Worm (Caenorhabditis elegans): Measurements from ENCODE around the gene M01B2.8.
"Not testable (repeated sequence)": the region's sequence is repeated elsewhere in the genome, so short reads cannot be mapped to it uniquely, and the experiment has no call there.

The M01B2.8 gene

DNA sequence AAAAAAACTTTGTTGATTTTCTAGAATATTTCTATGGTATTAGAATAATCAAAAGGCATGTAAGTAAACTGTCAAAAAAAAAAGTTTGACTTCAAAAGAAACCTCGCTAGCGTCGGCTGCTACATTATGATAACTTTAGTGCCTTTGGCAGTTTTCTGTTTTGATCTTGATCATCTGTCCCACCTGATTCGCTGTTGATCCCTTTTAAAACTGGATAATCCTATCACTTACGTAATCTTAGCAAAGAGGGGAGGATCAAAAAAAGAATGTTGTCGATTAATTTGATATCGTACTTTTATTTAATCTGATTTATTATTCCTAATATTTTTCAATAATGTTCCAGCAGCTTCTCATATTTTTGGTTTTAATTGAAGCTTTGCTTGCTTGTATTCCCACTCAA, at the start of gene M01B2.8:
Gene M01B2.8 (plus strand): TSS at position 301 of the 400 bp plus-strand sequence.
- no peak for TF ChIP-seq him-1 (tag; optimal IDR thresholded peaks at IDR 0.05)
- TF ChIP-seq W03F9.2 (tag; optimal IDR thresholded peaks at IDR 0.05), result no peak
- no peak for TF ChIP-seq dao-5 (tag; optimal IDR thresholded peaks at IDR 0.05)

DNA sequence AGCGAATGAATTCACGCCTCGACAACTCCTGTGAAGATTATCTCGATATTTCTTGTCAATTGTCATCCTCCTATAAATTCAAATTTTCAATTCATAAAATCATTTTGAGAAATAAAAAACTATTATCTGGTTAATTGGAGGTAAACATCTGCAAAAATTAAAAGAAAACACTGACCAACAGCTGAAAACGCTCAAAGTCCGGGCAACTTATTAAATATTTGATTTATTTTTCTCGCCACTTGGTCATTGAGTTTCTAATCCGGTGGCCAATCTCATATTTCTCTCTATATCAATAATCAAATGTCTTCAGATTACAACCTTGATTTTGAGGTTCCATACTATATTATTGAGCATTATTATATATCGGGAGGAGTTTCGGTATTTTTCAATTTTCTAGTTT, 48.1 kb upstream of the M01B2.8 start, which contains the start of gene sri-24:
Gene sri-24 (plus strand): TSS at position 301 of the 400 bp plus-strand sequence.
- TF ChIP-seq dao-5, W03F9.2, him-1 (tag; optimal IDR thresholded peaks at IDR 0.05): not testable (repeated sequence)

DNA sequence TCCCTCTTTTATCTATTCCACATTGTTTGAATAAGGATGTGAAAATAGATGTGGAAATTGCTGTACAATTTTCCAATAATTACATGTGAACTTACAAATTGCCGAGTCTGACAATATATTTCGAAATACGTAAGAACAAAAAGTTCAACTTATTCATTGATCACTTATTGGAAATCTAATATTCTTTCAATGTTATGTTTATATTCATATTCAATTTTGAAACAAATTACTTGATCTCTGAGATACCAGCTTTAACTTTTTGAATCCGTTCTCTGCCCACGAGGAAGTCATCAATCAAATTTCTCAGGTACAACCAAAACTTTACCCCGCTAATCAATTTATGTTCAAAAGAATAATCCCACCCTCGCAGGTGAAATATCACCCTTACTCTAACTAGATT, 44.8 kb upstream of the M01B2.8 start, which contains the start of gene sri-26:
Gene sri-26 (plus strand): TSS at position 301 of the 400 bp plus-strand sequence.
- not testable (repeated sequence) for TF ChIP-seq dao-5, W03F9.2, him-1 (tag; optimal IDR thresholded peaks at IDR 0.05)

DNA sequence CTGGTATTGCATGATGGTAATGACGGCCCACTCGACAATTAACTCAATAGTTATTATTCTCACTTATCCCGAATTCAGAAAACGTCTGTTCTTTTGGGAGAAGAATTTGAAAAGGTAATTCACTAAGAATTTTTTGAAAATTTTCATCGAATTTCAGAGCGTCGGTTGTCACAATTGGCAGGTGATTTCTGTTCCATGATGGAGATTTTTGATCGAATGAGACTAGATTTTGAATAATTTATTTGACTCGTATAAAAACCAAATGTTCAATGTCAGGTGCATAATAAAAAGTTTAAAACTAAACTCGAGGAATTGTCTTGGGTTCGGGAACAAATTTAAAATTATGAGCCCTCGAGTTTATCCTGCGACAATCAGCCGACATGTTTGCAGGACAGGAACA, 43.3 kb upstream of the M01B2.8 start, which contains the start of gene sri-25:
Gene sri-25 (plus strand): TSS at position 301 of the 400 bp plus-strand sequence.
- TF ChIP-seq dao-5 (tag; optimal IDR thresholded peaks at IDR 0.05) (no peak), him-1 (tag; optimal IDR thresholded peaks at IDR 0.05) (no peak), W03F9.2 (tag; optimal IDR thresholded peaks at IDR 0.05) (no peak)

DNA sequence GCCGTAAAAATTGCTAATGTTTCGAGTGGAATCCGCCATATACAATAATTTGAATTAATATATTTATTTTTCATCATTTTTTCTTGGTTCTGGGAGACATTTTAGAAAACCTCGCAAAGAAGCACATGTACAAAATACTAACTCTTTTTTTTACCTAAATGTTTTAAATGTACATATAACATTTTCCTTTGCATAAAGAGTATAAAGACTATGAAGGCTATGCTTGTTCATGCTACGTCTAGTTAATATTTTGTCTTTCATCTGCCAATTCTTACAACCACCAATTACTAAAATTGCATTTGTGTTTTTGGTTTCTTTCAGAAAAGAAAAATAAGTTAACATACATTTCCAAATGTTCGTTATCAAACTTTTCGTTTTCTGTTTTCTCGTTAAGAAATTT, 38.7 kb upstream of the M01B2.8 start, which contains the start of gene irld-25:
Gene irld-25 (plus strand): TSS at position 301 of the 400 bp plus-strand sequence.
- no peak for TF ChIP-seq W03F9.2 (tag; optimal IDR thresholded peaks at IDR 0.05)
- TF ChIP-seq dao-5 (tag; optimal IDR thresholded peaks at IDR 0.05), result no peak
- no peak for TF ChIP-seq him-1 (tag; optimal IDR thresholded peaks at IDR 0.05)

DNA sequence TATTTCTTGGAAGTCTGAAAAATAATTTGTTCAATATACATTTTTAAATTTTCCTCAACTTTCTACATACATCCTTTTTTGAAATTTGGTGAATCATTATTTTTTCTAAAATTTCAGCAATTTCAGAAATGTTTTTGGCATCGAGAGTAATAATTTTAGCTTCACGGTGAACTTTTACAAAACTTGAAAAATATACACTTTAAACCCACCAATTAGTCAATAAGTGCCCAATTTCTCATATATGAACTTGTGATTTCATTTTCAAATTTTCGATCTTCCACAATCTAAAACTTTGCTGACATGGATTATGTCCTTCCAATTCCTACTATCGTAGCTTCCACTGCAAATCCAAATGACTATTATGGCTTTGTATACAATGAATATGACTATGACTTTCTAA, 36.3 kb upstream of the M01B2.8 start, which contains the start of gene srw-24:
Gene srw-24 (plus strand): TSS at position 301 of the 400 bp plus-strand sequence.
- TF ChIP-seq him-1 (tag; optimal IDR thresholded peaks at IDR 0.05), result no peak
- no peak for TF ChIP-seq W03F9.2 (tag; optimal IDR thresholded peaks at IDR 0.05)
- TF ChIP-seq dao-5 (tag; optimal IDR thresholded peaks at IDR 0.05), result no peak

DNA sequence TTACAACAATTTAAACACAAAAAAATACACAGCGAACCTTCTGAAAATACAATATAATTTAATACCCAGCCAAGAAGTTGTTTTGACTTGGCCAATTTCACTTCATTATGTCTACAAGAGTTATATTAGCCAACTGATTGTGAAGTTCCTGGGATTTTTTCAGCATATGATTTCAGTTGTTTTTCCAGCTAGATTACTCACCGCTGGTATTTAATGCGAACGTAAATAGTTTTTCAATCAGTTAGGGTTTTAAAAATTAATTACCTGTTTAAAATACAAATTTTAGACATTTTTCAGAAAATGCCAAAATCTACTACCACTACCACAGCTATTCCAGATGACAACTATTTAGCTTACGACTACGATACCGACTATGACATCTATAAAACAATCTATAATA, 34.4 kb upstream of the M01B2.8 start, which contains the start of gene srw-14:
Gene srw-14 (plus strand): TSS at position 301 of the 400 bp plus-strand sequence.
- TF ChIP-seq dao-5 (tag; optimal IDR thresholded peaks at IDR 0.05), result no peak
- no peak for TF ChIP-seq him-1 (tag; optimal IDR thresholded peaks at IDR 0.05)
- no peak for TF ChIP-seq W03F9.2 (tag; optimal IDR thresholded peaks at IDR 0.05)

DNA sequence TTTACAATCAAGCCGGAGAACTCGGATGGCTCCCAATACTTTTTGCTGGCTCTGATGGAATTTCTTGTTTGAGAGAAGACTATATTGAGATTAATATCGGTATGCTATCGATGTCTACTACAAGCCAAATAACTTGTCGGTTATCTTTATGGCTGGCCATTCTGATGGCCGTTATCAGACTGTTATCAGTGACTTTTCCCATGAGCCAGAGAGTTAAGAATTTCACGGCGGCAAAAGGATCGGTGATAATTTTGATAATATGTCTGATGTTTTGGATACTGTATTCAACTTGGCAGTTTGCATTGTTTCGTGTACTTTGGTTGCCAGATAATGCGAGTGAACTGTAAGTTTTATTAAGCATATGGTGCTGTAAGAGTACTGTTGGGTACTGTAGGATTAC, 33.8 kb upstream of the M01B2.8 start:
- no peak for TF ChIP-seq dao-5 (tag; optimal IDR thresholded peaks at IDR 0.05)
- TF ChIP-seq him-1 (tag; optimal IDR thresholded peaks at IDR 0.05), result no peak
- no peak for TF ChIP-seq W03F9.2 (tag; optimal IDR thresholded peaks at IDR 0.05)

DNA sequence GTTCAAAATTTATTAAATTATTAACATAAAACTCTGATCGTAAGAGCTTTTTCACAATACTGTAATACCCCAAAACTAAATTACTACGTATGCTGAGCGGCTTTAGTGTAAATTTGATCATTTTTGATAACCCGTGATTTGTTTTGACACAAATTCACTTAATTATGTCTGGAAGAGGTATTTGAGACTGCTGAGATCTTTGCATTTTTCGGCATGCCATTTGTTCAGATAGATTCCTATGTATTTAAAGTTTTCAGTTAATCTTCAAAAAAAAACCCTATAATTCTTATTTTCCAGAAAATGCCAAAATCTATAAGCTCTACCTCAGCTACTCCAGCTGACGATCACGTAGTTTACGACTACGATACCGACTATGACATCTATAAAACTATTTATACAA, 29.8 kb upstream of the M01B2.8 start, which contains the start of gene srw-15:
Gene srw-15 (plus strand): TSS at position 301 of the 400 bp plus-strand sequence.
- no peak for TF ChIP-seq him-1 (tag; optimal IDR thresholded peaks at IDR 0.05)
- TF ChIP-seq dao-5 (tag; optimal IDR thresholded peaks at IDR 0.05), result no peak
- no peak for TF ChIP-seq W03F9.2 (tag; optimal IDR thresholded peaks at IDR 0.05)

DNA sequence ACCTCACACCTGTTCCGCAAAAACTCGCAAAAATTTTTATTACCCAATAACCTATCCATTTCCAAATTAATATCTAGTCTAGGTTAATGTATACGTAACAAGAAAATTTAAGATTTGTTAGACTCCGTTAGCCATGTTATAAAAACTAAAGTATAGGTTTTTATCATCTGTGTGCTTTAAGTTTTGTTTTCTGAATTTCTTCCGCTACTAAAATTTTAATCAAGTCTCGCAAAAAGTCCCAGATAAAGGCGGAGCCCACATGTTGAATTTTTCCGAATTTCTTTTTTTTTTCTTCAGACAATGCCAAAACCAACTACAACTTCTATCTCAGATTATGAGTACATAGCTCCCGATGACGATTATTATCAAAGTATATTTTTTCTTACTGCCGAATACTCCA, 27.8 kb upstream of the M01B2.8 start, which contains the start of gene srw-13:
Gene srw-13 (plus strand): TSS at position 301 of the 400 bp plus-strand sequence.
- TF ChIP-seq him-1 (tag; optimal IDR thresholded peaks at IDR 0.05), result no peak
- no peak for TF ChIP-seq dao-5 (tag; optimal IDR thresholded peaks at IDR 0.05)
- TF ChIP-seq W03F9.2 (tag; optimal IDR thresholded peaks at IDR 0.05), result no peak

DNA sequence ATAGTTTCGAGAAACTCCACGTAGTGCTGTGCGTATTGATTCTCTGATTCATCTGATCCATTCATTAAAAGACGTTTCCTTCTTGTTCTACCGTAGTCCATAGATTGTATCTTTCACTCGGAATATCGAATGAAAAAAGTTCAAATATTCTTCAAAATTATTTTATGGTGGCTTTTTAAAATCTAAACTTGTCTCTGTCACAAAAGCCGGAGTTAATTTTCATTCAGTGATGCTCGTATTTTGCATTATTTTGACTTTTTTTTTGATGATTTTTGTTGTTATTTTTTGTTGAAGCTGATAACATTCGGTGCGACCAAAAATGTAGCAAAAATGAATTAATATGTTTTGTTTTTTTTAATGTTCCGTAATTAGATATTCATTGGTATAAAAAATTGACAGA, 24.3 kb upstream of the M01B2.8 start, which contains the start of gene nhr-164:
Gene nhr-164 (minus strand): TSS at position 101 of the 400 bp plus-strand sequence.
- no peak for TF ChIP-seq dao-5 (tag; optimal IDR thresholded peaks at IDR 0.05)
- no peak for TF ChIP-seq him-1 (tag; optimal IDR thresholded peaks at IDR 0.05)
- TF ChIP-seq W03F9.2 (tag; optimal IDR thresholded peaks at IDR 0.05), result no peak

DNA sequence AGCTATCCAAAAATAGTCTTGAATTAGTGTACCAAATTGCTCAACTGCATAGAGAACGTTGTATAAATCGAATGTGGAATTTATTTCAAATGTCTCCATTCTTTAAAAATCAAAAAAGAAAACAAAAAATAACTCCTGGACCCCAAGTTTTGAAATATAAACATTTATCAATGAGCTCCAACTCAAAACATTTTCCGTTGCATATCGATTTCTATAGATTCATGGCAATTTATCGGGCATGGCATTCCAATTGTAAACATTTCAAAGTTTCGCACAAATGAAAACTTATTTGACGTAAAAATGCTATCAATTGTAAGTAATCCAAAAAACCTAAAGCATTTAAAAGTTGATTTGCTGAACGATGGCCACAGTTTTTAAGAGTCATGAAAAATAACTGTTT, 21.5 kb upstream of the M01B2.8 start, which contains the start of gene srw-12:
Gene srw-12 (minus strand): TSS at position 101 of the 400 bp plus-strand sequence.
- TF ChIP-seq dao-5 (tag; optimal IDR thresholded peaks at IDR 0.05), result no peak
- no peak for TF ChIP-seq W03F9.2 (tag; optimal IDR thresholded peaks at IDR 0.05)
- no peak for TF ChIP-seq him-1 (tag; optimal IDR thresholded peaks at IDR 0.05)

DNA sequence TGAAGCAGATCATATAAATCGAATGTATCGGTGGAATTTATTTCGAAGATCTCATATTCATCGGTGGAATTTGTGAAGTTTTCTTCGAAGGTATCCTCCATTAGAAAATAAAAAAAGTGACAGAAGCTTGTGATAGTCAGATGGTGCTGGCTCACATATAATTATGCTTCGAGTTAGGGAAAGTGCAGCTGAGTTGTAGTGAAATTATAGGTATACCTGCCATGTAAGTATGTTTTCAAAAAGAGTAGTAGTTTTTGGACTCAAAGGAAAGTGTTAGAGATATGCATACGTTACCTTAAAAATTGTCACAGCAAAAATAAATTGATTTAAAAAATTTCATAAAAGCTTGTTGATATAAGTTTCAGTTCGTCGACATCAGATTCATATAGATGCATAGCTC, 19.8 kb upstream of the M01B2.8 start, which contains the start of gene srw-11:
Gene srw-11 (minus strand): TSS at position 101 of the 400 bp plus-strand sequence.
- no peak for TF ChIP-seq W03F9.2 (tag; optimal IDR thresholded peaks at IDR 0.05)
- TF ChIP-seq him-1 (tag; optimal IDR thresholded peaks at IDR 0.05), result no peak
- TF ChIP-seq dao-5 (tag; optimal IDR thresholded peaks at IDR 0.05), result no peak

DNA sequence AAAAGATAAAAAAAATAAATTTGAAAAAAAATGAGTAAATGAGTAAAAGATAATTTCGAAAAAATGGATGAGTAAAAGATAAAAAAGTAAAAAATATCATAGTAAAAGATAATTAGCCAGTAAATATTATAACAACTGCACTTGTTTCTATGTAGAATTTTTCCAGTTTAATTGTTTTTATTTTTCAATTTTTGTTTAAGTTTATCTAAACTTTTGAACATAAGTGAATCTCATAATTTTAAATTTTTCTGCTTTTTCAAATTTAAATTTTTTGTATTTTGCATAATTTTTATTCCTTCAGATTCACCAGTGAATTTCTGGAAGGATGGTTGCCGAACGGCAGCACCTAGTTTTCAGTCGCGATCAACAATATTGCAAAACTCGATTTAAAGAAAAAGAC, 18.7 kb upstream of the M01B2.8 start, which contains the start of gene chil-12:
Gene chil-12 (plus strand): TSS at position 301 of the 400 bp plus-strand sequence.
- TF ChIP-seq W03F9.2 (tag; optimal IDR thresholded peaks at IDR 0.05) (no peak), dao-5 (tag; optimal IDR thresholded peaks at IDR 0.05) (no peak), him-1 (tag; optimal IDR thresholded peaks at IDR 0.05) (no peak)
